Fruit fly (Drosophila melanogaster): Measurements from ENCODE around the gene CG7668.
A peak's percentile ranks its signal among the peaks of the same experiment; 100 is the strongest.

CG7668 gene

DNA sequence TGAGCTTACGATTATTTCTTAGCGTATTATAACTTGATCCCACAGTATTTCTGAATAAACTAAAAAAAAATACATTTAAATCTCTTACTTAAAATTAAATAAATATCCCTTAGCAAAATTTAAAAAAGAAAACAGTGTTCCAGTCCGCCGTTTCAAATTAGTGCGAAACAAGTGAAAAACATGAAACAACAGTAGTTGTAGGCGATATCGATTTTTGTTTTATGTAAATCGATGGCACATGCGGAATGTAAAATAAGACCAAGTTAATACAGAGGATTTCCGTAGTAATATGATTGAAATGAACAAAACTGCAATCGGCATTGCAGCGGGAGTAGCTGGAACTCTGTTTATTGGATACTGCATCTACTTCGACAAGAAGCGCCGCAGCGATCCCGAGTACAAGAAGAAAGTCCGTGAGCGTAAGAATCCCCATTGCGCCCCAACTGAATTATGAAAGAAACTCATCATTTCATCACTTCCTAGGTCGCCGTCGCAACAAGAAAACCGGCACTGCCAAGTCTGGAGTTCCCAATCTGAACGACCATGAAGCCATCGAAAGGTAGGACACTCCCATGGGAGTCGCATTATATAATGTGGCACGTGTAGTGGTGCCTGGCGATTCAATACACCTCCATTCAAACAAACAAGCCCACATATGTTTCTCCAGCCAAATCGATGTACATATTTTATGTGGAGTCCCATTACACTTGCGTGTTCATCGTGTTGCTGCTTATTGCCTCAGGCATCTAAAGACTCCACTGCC, 1.5 kb upstream of the CG7668 start:
- TF ChIP-seq stc (GFP tag; IDR thresholded peaks at IDR 0.05) (no peak), ATbp (GFP tag; optimal IDR thresholded peaks at IDR 0.05) (no peak), MBD-R2 (GFP tag; IDR thresholded peaks at IDR 0.05) (peak; percentile 38; the same call in 1 of the 2 replicates), Atf3 (GFP tag; optimal IDR thresholded peaks at IDR 0.05) (no peak), CG12942 (GFP tag; optimal IDR thresholded peaks at IDR 0.05) (no peak), CG2116 (GFP tag; optimal IDR thresholded peaks at IDR 0.05) (peak; percentile 23), lmd (GFP tag; IDR thresholded peaks at IDR 0.05) (no peak), Dll (GFP tag; IDR thresholded peaks at IDR 0.05; ENCODE audit: partially characterized antibody) (peak; percentile 47; the same call in 2 of the 4 replicates), exex (tag; optimal IDR thresholded peaks at IDR 0.05) (no peak), CG14710 (tag; optimal IDR thresholded peaks at IDR 0.05) (peak; percentile 17), Rfx (GFP tag; IDR thresholded peaks at IDR 0.05) (no peak), Kr (GFP tag; optimal IDR thresholded peaks at IDR 0.05) (no peak), Jarid2 (GFP tag; optimal IDR thresholded peaks at IDR 0.05) (no peak), Deaf1 (tag; optimal IDR thresholded peaks at IDR 0.05) (no peak), mirr (GFP tag; optimal IDR thresholded peaks at IDR 0.05) (no peak), H15 (GFP tag; IDR thresholded peaks at IDR 0.05) (no peak), tin (GFP tag; optimal IDR thresholded peaks at IDR 0.05) (no peak), CG17829 (tag; optimal IDR thresholded peaks at IDR 0.05) (peak; percentile 32), unc-4 (GFP tag; IDR thresholded peaks at IDR 0.05; ENCODE audit: partially characterized antibody) (0 out of 2 replicates have a peak, but pooled peaks have one; percentile 15), row (GFP tag; IDR thresholded peaks at IDR 0.05) (peak; percentile 55), CG17359 (tag; optimal IDR thresholded peaks at IDR 0.05) (no peak), Pdp1 (GFP tag; optimal IDR thresholded peaks at IDR 0.05) (peak in 1 of 2 experiments; percentile 91), pnt (GFP tag; optimal IDR thresholded peaks at IDR 0.05) (no peak), Rx (GFP tag; IDR thresholded peaks at IDR 0.05) (no peak), CG6689 (GFP tag; IDR thresholded peaks at IDR 0.05) (no peak), CG10543 (GFP tag; optimal IDR thresholded peaks at IDR 0.05) (no peak), CG1603 (tag; optimal IDR thresholded peaks at IDR 0.05) (peak; percentile 99), CG13424 (tag; optimal IDR thresholded peaks at IDR 0.05) (no peak), CG15514 (GFP tag; optimal IDR thresholded peaks at IDR 0.05) (peak; percentile 12), dan (GFP tag; IDR thresholded peaks at IDR 0.05) (no peak), CG1024 (GFP tag; IDR thresholded peaks at IDR 0.05) (peak; percentile 92), Hr51 (GFP tag; optimal IDR thresholded peaks at IDR 0.05) (no peak), Dref (GFP tag; IDR thresholded peaks at IDR 0.05) (peak; percentile 66), C15 (GFP tag; IDR thresholded peaks at IDR 0.05) (no peak), YL-1 (GFP tag; optimal IDR thresholded peaks at IDR 0.05) (peak; percentile 43), onecut (GFP tag; IDR thresholded peaks at IDR 0.05) (peak; percentile 94), fd3F (GFP tag; optimal IDR thresholded peaks at IDR 0.05) (no peak), Med (GFP tag) (peak; percentile 70), Adf1 (GFP tag; IDR thresholded peaks at IDR 0.05) (no peak), sna (GFP tag; IDR thresholded peaks at IDR 0.05; ENCODE audit: partially characterized antibody) (no peak), Dp (GFP tag; optimal IDR thresholded peaks at IDR 0.05) (peak; percentile 4), slbo (GFP tag; IDR thresholded peaks at IDR 0.05) (no peak), CG7786 (GFP tag; optimal IDR thresholded peaks at IDR 0.05) (no peak), Myb (GFP tag; optimal IDR thresholded peaks at IDR 0.05) (no peak), insv (GFP tag; optimal IDR thresholded peaks at IDR 0.05) (peak in 1 of 2 experiments; percentile 24), btn (GFP tag; optimal IDR thresholded peaks at IDR 0.05) (no peak), HHEX (GFP tag; optimal IDR thresholded peaks at IDR 0.05) (no peak), shn (GFP tag; optimal IDR thresholded peaks at IDR 0.05) (no peak), ci (GFP tag; IDR thresholded peaks at IDR 0.05) (no peak)
